Worm (Caenorhabditis elegans): Measurements from ENCODE around the gene Y41D4A.3.

The Y41D4A.3 gene

ce11 chrIV:1804613-1805012, 51.0 kb downstream of the Y41D4A.3 start (continued):
- no peak for TF ChIP-seq nhr-71 (tag; optimal IDR thresholded peaks at IDR 0.05)
- no peak for TF ChIP-seq egl-27 (tag; optimal IDR thresholded peaks at IDR 0.05)
- TF ChIP-seq fkh-8 (tag; optimal IDR thresholded peaks at IDR 0.05), result no peak
- TF ChIP-seq lin-13 (GFP tag; optimal IDR thresholded peaks at IDR 0.05), result no peak
- no peak for TF ChIP-seq unc-86 (tag; optimal IDR thresholded peaks at IDR 0.05)
- no peak for TF ChIP-seq pag-3 (tag; optimal IDR thresholded peaks at IDR 0.05; ENCODE audit: borderline replicate concordance, insufficient read depth)
- TF ChIP-seq sup-37 (GFP tag; optimal IDR thresholded peaks at IDR 0.05), result no peak
- peak; percentile 50 to 59 for TF ChIP-seq efl-1 (optimal IDR thresholded peaks at IDR 0.05)
- peak; percentile 33 to 93 for TF ChIP-seq efl-1 (GFP tag; optimal IDR thresholded peaks at IDR 0.05 in 1 of 2)
- no peak for TF ChIP-seq unc-98 (GFP tag; IDR thresholded peaks at IDR 0.05)
- TF ChIP-seq nhr-76 (tag; optimal IDR thresholded peaks at IDR 0.05), result no peak
- no peak for TF ChIP-seq lin-14 (GFP tag; optimal IDR thresholded peaks at IDR 0.05)
- TF ChIP-seq lin-15B (tag; optimal IDR thresholded peaks at IDR 0.05), result no peak
- peak in 1 of 2 experiments; percentile 24 for TF ChIP-seq mdl-1 (tag; optimal IDR thresholded peaks at IDR 0.05)
- no peak for TF ChIP-seq nhr-11 (tag; optimal IDR thresholded peaks at IDR 0.05)
- TF ChIP-seq ztf-11 (tag; optimal IDR thresholded peaks at IDR 0.05), result no peak
- TF ChIP-seq ceh-82 (tag; optimal IDR thresholded peaks at IDR 0.05), result no peak
- no peak for TF ChIP-seq ceh-88 (GFP tag; IDR thresholded peaks at IDR 0.05)
- TF ChIP-seq ztf-4 (tag; optimal IDR thresholded peaks at IDR 0.05), result no peak
- TF ChIP-seq fkh-10 (GFP tag; optimal IDR thresholded peaks at IDR 0.05), result no peak
- no peak for TF ChIP-seq skn-1 (tag; optimal IDR thresholded peaks at IDR 0.05)
- TF ChIP-seq swsn-7 (tag; optimal IDR thresholded peaks at IDR 0.05), result peak; percentile 46
- no peak for TF ChIP-seq hpl-2 (GFP tag; optimal IDR thresholded peaks at IDR 0.05)

Measured in whole organism, L1 larva.